Worm (Caenorhabditis elegans) whole organism, L4 larva: ENCODE measurements around the gene C36B7.3.

Experiments
- F26F4.8 ChIP-seq: fragments of 200-800 bp; sonication (Bioruptor generic); conservative IDR thresholded peaks from 2 replicates; pipeline ENCODE4 v1.3.6; 2022; ENCODE audit warnings: missing genetic modification characterization, missing compliant biosample characterization
- T20F7.1 ChIP-seq: fragments of 200-800 bp; sonication (Bioruptor generic); optimal IDR thresholded peaks from 2 replicates; lab custom pipeline; 2018; ENCODE audit warnings: mild to moderate bottlenecking, missing genetic modification characterization, missing compliant biosample characterization
- T26A8.4 ChIP-seq: fragments of 200-800 bp; sonication (Bioruptor generic); IDR thresholded peaks from 2 replicates; pipeline ENCODE4 v1.3.6; 2022; ENCODE audit warnings: missing genetic modification characterization, missing compliant biosample characterization
- ZK337.2 ChIP-seq: fragments of 200-800 bp; sonication (Bioruptor generic); IDR thresholded peaks from 2 replicates; pipeline ENCODE4 v1.3.6; 2022; ENCODE audit warnings: missing genetic modification reagents, missing genetic modification characterization, missing compliant biosample characterization
- aha-1 ChIP-seq: fragments of 150-350 bp; peaks from one replicate; lab custom pipeline; 2014; ENCODE audit warnings: missing biosample characterization, missing genetic modification characterization
- ama-1 ChIP-seq: fragments of 150-350 bp; optimal IDR thresholded peaks from 2 replicates; lab custom pipeline; 2014; ENCODE audit warnings: inconsistent platforms, mixed read lengths
- arid-1 ChIP-seq: fragments of 200-800 bp; sonication (Bioruptor generic); conservative IDR thresholded peaks from 2 replicates; pipeline ENCODE4 v1.3.6; 2022; ENCODE audit warnings: missing genetic modification reagents, missing genetic modification characterization, missing compliant biosample characterization
- ceh-62 ChIP-seq: sonication (generic microtip); optimal IDR thresholded peaks from 2 replicates; lab custom pipeline; 2017; ENCODE audit warnings: missing biosample characterization, missing genetic modification characterization
- ceh-82 ChIP-seq: sonication (generic microtip); optimal IDR thresholded peaks from 2 replicates; lab custom pipeline; 2017; ENCODE audit warnings: missing biosample characterization, missing genetic modification characterization
- cey-2 ChIP-seq: sonication (generic microtip); optimal IDR thresholded peaks from 3 replicates; lab custom pipeline; 2017; ENCODE audit warnings: missing genetic modification characterization, mild to moderate bottlenecking, missing compliant biosample characterization, antibody characterized with exemption, borderline replicate concordance; ENCODE audit not compliant: insufficient read depth
- daf-12 ChIP-seq: fragments of 150-350 bp; optimal IDR thresholded peaks from 2 replicates; lab custom pipeline; 2014; ENCODE audit warnings: missing biosample characterization, missing genetic modification reagents, missing genetic modification characterization
- daf-16 ChIP-seq, 3 experiments: sonication (generic microtip); optimal IDR thresholded peaks; 2 replicates each; lab custom pipeline; 2016 to 2017; ENCODE audit warnings: missing genetic modification characterization in 3 of 3, missing genetic modification reagents in 3 of 3, mild to moderate bottlenecking in 2 of 3, missing compliant biosample characterization in 2 of 3, missing biosample characterization in 1 of 3, moderate library complexity in 1 of 3
- daf-19 ChIP-seq: fragments of 200-800 bp; sonication (Bioruptor generic); conservative IDR thresholded peaks from 2 replicates; pipeline ENCODE4 v1.3.6; 2022; ENCODE audit warnings: missing genetic modification characterization, missing compliant biosample characterization
- dve-1 ChIP-seq: sonication (generic microtip); optimal IDR thresholded peaks from 2 replicates; lab custom pipeline; 2017; ENCODE audit warnings: antibody characterized with exemption, mild to moderate bottlenecking, missing genetic modification characterization, missing compliant biosample characterization; ENCODE audit not compliant: insufficient read depth
- egl-43 ChIP-seq: fragments of 200-800 bp; sonication (Bioruptor generic); IDR thresholded peaks from 2 replicates; pipeline ENCODE4 v1.3.6; 2022; ENCODE audit warnings: missing genetic modification reagents, missing genetic modification characterization, missing compliant biosample characterization
- hlh-30 ChIP-seq: sonication (generic microtip); optimal IDR thresholded peaks from 2 replicates; lab custom pipeline; 2017; ENCODE audit warnings: antibody characterized with exemption, mild to moderate bottlenecking, missing genetic modification characterization, missing compliant biosample characterization; ENCODE audit not compliant: insufficient read depth
- hmg-1.1 ChIP-seq: fragments of 200-800 bp; sonication (Bioruptor generic); IDR thresholded peaks from 2 replicates; pipeline ENCODE4 v1.3.6; 2022; ENCODE audit warnings: missing genetic modification reagents, missing genetic modification characterization, missing compliant biosample characterization
- lim-7 ChIP-seq: fragments of 200-800 bp; sonication (Bioruptor generic); IDR thresholded peaks from 2 replicates; pipeline ENCODE4 v1.3.6; 2022; ENCODE audit warnings: missing genetic modification characterization, missing compliant biosample characterization
- lin-1 ChIP-seq: fragments of 200-800 bp; sonication (Bioruptor generic); IDR thresholded peaks from 2 replicates; pipeline ENCODE4 v1.3.6; 2022; ENCODE audit warnings: missing genetic modification reagents, missing genetic modification characterization, missing compliant biosample characterization
- lin-29 ChIP-seq: fragments of 200-800 bp; sonication (Bioruptor generic); IDR thresholded peaks from 2 replicates; pipeline ENCODE4 v1.3.6; 2022; ENCODE audit warnings: missing genetic modification reagents, missing genetic modification characterization, missing compliant biosample characterization
- madf-5 ChIP-seq, 2 experiments: fragments of 200-800 bp; sonication (Bioruptor generic); IDR thresholded peaks; 2 replicates each; pipeline ENCODE4 v1.3.6; 2022; ENCODE audit warnings: missing compliant biosample characterization in 2 of 2, missing genetic modification characterization in 2 of 2
- madf-9 ChIP-seq: fragments of 200-800 bp; sonication (Bioruptor generic); conservative IDR thresholded peaks from 2 replicates; pipeline ENCODE4 v1.3.6; 2022; ENCODE audit warnings: missing genetic modification reagents, missing genetic modification characterization, missing compliant biosample characterization
- mdl-1 ChIP-seq, 2 experiments: fragments of 150-350 bp in 1 of 2; sonication (generic microtip) in 1 of 2; optimal IDR thresholded peaks; 2 replicates each; lab custom pipeline; 2014 to 2017; ENCODE audit warnings: missing biosample characterization in 2 of 2, missing genetic modification characterization in 2 of 2
- mdt-29 ChIP-seq: fragments of 200-800 bp; sonication (Bioruptor generic); IDR thresholded peaks from 2 replicates; pipeline ENCODE4 v1.3.6; 2022; ENCODE audit warnings: missing genetic modification reagents, missing genetic modification characterization, missing compliant biosample characterization
- mep-1 ChIP-seq: fragments of 150-350 bp; sonication (generic microtip); optimal IDR thresholded peaks from 3 replicates; lab custom pipeline; 2014; ENCODE audit warnings: missing biosample characterization, missing genetic modification characterization
- mxl-3 ChIP-seq: fragments of 200-800 bp; sonication (Bioruptor generic); optimal IDR thresholded peaks from 2 replicates; lab custom pipeline; 2018; ENCODE audit warnings: mild to moderate bottlenecking, missing genetic modification characterization, missing compliant biosample characterization
- nhr-111 ChIP-seq: fragments of 200-800 bp; sonication (Bioruptor generic); optimal IDR thresholded peaks from 2 replicates; lab custom pipeline; 2018; ENCODE audit warnings: mild to moderate bottlenecking, missing genetic modification characterization, missing compliant biosample characterization
- nhr-237 ChIP-seq: sonication (generic microtip); optimal IDR thresholded peaks from 2 replicates; lab custom pipeline; 2017; ENCODE audit warnings: missing biosample characterization, missing genetic modification characterization
- nhr-48 ChIP-seq: sonication (generic microtip); optimal IDR thresholded peaks from 2 replicates; lab custom pipeline; 2016; ENCODE audit warnings: mild to moderate bottlenecking, missing genetic modification characterization, missing compliant biosample characterization
- pha-4 ChIP-seq, 2 experiments: fragments of 150-350 bp in 1 of 2; fragments of 200-800 bp in 1 of 2; sonication (Bioruptor generic) in 1 of 2; IDR thresholded peaks in 1 of 2; optimal IDR thresholded peaks in 1 of 2; 2 replicates each; pipeline versions ENCODE4 v1.3.6 to Lab custom; 2014 to 2022; ENCODE audit warnings: missing genetic modification characterization in 2 of 2, missing genetic modification reagents in 2 of 2, missing biosample characterization in 1 of 2, missing compliant biosample characterization in 1 of 2
- snpc-4 ChIP-seq: fragments of 150-350 bp; optimal IDR thresholded peaks from 2 replicates; lab custom pipeline; 2014; ENCODE audit warnings: missing biosample characterization, missing genetic modification characterization
- spr-1 ChIP-seq: sonication (generic microtip); optimal IDR thresholded peaks from 2 replicates; lab custom pipeline; 2016; ENCODE audit warnings: mild to moderate bottlenecking, missing genetic modification characterization, missing compliant biosample characterization
- spr-3 ChIP-seq: fragments of 200-800 bp; sonication (Bioruptor generic); optimal IDR thresholded peaks from 2 replicates; lab custom pipeline; 2018; ENCODE audit warnings: mild to moderate bottlenecking, missing genetic modification characterization, missing compliant biosample characterization
- zip-11 ChIP-seq: fragments of 200-800 bp; sonication (Bioruptor generic); IDR thresholded peaks from 2 replicates; pipeline ENCODE4 v1.3.6; 2022; ENCODE audit warnings: missing genetic modification characterization, missing compliant biosample characterization
- zip-2 ChIP-seq: fragments of 150-350 bp; optimal IDR thresholded peaks from 2 replicates; lab custom pipeline; 2014; ENCODE audit warnings: missing biosample characterization, missing genetic modification characterization

The C36B7.3 gene

DNA sequence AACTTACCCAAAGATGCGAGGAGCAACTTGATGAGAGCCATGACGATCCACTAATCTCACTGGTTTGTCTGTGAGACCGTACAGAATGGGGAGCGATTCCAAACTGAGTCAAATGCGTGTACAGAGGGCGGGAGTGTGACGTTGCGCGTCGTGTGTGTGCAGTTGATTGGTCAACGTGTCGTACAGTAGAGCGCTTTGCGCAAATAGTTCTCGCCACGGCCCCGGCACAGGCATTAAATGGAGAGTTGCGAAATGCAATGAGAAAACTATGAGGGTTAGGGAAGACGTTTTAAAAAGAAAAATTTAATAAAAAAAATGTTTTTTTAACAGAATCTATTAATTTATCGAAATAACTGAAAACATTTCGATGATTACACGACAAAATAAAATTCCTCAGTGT lies 33.2 kb upstream of the C36B7.3 start, which contains the start of gene pdi-6 (continued):
- TF ChIP-seq daf-19 (GFP tag; lab: Robert Waterston, UW) (no peak), snpc-4 (tag; lab: Kevin White, UChicago) (no peak), mdt-29 (GFP tag; lab: Robert Waterston, UW) (no peak)

- no peak for TF ChIP-seq daf-12
- no peak for TF ChIP-seq nhr-48 (tag; lab: Kevin White, UChicago)
- TF ChIP-seq T20F7.1 (GFP tag; lab: Kevin White, UChicago), result no peak
- no peak for TF ChIP-seq snpc-4 (tag; lab: Kevin White, UChicago)
- TF ChIP-seq pha-4 (GFP tag; IDR thresholded peaks at IDR 0.05; lab: Robert Waterston, UW), result no peak
- TF ChIP-seq pha-4 (tag; optimal IDR thresholded peaks at IDR 0.05; lab: Kevin White, UChicago), result no peak
- no peak for TF ChIP-seq spr-3 (GFP tag; lab: Kevin White, UChicago)
- TF ChIP-seq zip-2 (tag; lab: Kevin White, UChicago), result no peak
- TF ChIP-seq hmg-1.1 (GFP tag; lab: Robert Waterston, UW), result no peak
- no peak for TF ChIP-seq nhr-237 (tag; lab: Kevin White, UChicago)
- no peak for TF ChIP-seq dve-1 (tag; lab: Kevin White, UChicago)
- TF ChIP-seq F26F4.8 (GFP tag; lab: Robert Waterston, UW), result no peak
- TF ChIP-seq mdl-1 (tag; optimal IDR thresholded peaks at IDR 0.05; lab: Kevin White, UChicago), result no peak
- no peak for TF ChIP-seq zip-11 (GFP tag; lab: Robert Waterston, UW)
These were observed 26.3 kb upstream of the C36B7.3 start, which contains the start of gene B0403.6 for ce11 chrX:7075250-7075649. B0403.6 (minus strand) TSS chrX:7075350.

DNA sequence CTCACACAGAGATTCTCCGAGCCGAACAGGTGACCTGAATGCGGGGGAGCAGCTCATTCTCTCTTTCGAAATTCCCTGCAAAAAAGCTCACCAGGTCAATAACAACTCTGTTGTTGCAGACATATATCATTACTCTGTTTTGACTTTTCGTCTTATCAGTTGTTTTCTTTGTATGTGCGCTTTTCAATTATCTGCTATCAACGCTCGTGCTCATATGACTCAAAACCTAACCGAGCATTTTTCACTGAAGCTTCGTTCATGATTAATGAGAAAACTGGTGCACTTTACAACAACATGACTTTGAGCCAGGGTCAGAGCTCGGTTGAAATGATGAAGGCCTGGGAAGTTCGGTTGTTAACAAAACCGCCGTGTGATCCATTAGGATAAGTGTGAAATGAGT lies 25.1 kb upstream of the C36B7.3 start:
- TF ChIP-seq daf-16 (GFP tag; optimal IDR thresholded peaks at IDR 0.05; lab: Kevin White, UChicago) (peak in 1 of 2 experiments; percentile 89), daf-16 (tag; optimal IDR thresholded peaks at IDR 0.05; lab: Kevin White, UChicago) (no peak), ceh-82 (tag; lab: Kevin White, UChicago) (no peak), spr-1 (tag; lab: Kevin White, UChicago) (no peak), aha-1 (tag; lab: Kevin White, UChicago) (peak; percentile 51), ceh-62 (tag; lab: Kevin White, UChicago) (no peak)

DNA sequence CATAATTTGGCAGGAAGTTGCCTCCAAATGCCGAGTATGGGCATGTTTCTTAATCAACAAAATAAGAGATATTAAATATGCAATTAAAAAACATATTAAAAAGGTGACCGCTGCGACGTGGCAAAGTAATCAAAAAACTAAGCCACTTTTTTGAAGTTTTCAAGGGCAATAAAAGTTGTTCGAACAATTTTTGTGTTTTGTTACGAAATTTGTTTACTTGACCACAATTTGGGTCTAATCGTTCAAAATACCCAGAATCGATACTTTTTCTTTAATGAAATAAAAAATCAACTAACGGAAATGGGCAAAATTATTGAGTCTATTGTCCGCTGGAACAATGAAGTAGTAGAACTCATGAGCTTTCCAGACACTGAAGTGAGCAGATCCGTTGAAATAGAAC lies 16.5 kb upstream of the C36B7.3 start, which contains the start of gene Y1B5A.1:
Gene Y1B5A.1, plus strand, starts transcription at position 301 of the 400 bp plus-strand sequence.
- TF ChIP-seq ama-1 (lab: Kevin White, UChicago), result no peak
- TF ChIP-seq T26A8.4 (GFP tag; lab: Robert Waterston, UW), result no peak
- no peak for TF ChIP-seq nhr-111 (GFP tag; lab: Kevin White, UChicago)
- TF ChIP-seq mxl-3 (GFP tag; lab: Kevin White, UChicago), result no peak
- TF ChIP-seq hlh-30 (tag; lab: Kevin White, UChicago), result no peak
- no peak for TF ChIP-seq madf-9 (GFP tag; lab: Robert Waterston, UW)
- TF ChIP-seq arid-1 (GFP tag; lab: Robert Waterston, UW), result no peak
- no peak for TF ChIP-seq madf-5 (GFP tag; IDR thresholded peaks at IDR 0.05; lab: Robert Waterston, UW)
- no peak for TF ChIP-seq egl-43 (GFP tag; lab: Robert Waterston, UW)
- no peak for TF ChIP-seq mep-1 (tag; lab: Kevin White, UChicago)
- TF ChIP-seq lin-29 (GFP tag; lab: Robert Waterston, UW), result no peak
- no peak for TF ChIP-seq lin-1 (GFP tag; lab: Robert Waterston, UW)
- TF ChIP-seq hmg-1.1 (GFP tag; lab: Robert Waterston, UW), result no peak
- no peak for TF ChIP-seq cey-2
- no peak for TF ChIP-seq daf-16 (GFP tag; optimal IDR thresholded peaks at IDR 0.05; lab: Kevin White, UChicago)
- no peak for TF ChIP-seq daf-16 (tag; optimal IDR thresholded peaks at IDR 0.05; lab: Kevin White, UChicago)
- no peak for TF ChIP-seq ZK337.2
- no peak for TF ChIP-seq lim-7 (GFP tag; lab: Robert Waterston, UW)
